Worm (Caenorhabditis elegans): ENCODE results near the gene pals-37.

DNA sequence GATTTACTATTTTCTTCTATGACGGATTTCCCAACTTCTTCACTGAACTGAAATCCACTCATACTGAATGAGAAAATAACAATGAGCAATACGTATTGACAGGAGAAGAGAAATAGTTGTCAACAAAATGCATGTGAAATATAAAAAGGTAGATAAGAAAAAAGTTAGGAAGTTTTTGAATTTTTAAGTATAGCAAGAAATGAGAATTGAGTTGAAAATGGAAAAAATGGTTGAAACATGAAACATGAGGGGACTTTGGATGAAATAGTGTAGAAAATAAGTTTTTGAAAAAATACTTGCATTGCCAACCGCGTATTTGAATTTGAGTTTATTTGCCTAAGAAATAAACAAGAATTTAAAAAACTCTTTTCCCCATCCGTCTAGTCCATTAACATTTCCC, 5.6 kb upstream of the pals-37 start, which contains the start of the genes pals-38 and C54D10.9:
- no peak for TF ChIP-seq R02D3.7 (tag; optimal IDR thresholded peaks at IDR 0.05)
- TF ChIP-seq nhr-11 (tag; optimal IDR thresholded peaks at IDR 0.05): no peak
- TF ChIP-seq ZK546.5 (tag; optimal IDR thresholded peaks at IDR 0.05): no peak

Measured in whole organism, L2 larva.